Fruit fly (Drosophila melanogaster) whole organism, larva: Measurements from ENCODE around the gene Dsp1.
A peak's percentile ranks its signal among the peaks of the same experiment; 100 is the strongest.

ENCODE experiments used
- noc ChIP-seq: fragments of 200-800 bp; sonication (Bioruptor generic); optimal IDR thresholded peaks from 3 replicates; lab custom pipeline; 2019; ENCODE audit warnings: missing biosample characterization, mild to moderate bottlenecking, missing genetic modification characterization, moderate library complexity

The Dsp1 gene

dm6 chrX:16368585-16368984 lies 35.2 kb downstream of the Dsp1 start:
- TF ChIP-seq noc (tag; lab: Kevin White, UChicago) = no peak

- no peak for TF ChIP-seq noc (tag; lab: Kevin White, UChicago)
Observed at dm6 chrX:16371923-16372322, 38.5 kb downstream of the Dsp1 start.

- TF ChIP-seq noc (tag; lab: Kevin White, UChicago) = no peak
Observed at dm6 chrX:16372492-16373350, 39.3 kb downstream of the Dsp1 start, which contains the start of gene Fur2. TSS of gene Fur2 (plus strand) at chrX:16373086.

dm6 chrX:16373541-16373940 lies 40.1 kb downstream of the Dsp1 start:
- no peak for TF ChIP-seq noc (tag; lab: Kevin White, UChicago)

- no peak for TF ChIP-seq noc (tag; lab: Kevin White, UChicago)
Observed at dm6 chrX:16374059-16374458, 40.6 kb downstream of the Dsp1 start.

dm6 chrX:16383667-16384515 lies 50.5 kb downstream of the Dsp1 start:
- peak; percentile 90 for TF ChIP-seq noc (tag; lab: Kevin White, UChicago)

- no peak for TF ChIP-seq noc (tag; lab: Kevin White, UChicago)
Observed at dm6 chrX:16384843-16385726, 51.7 kb downstream of the Dsp1 start, which contains the start of the genes CG9992 and CG4239. TSS of gene CG9992 (minus strand) at chrX:16384908. TSS of gene CG4239 (plus strand) at chrX:16385278.

- peak; percentile 83 for TF ChIP-seq noc (tag; lab: Kevin White, UChicago)
Observed at dm6 chrX:16385942-16386392, 52.6 kb downstream of the Dsp1 start.
